Worm (Caenorhabditis elegans): Measurements from ENCODE around the gene sec-16A.2.

ce11 chrX:8284003-8284402 lies 3.0 kb upstream of the sec-16A.2 start:
- TF ChIP-seq mab-5 (tag; optimal IDR thresholded peaks at IDR 0.05), result no peak
- no peak for TF ChIP-seq unc-62 (GFP tag; optimal IDR thresholded peaks at IDR 0.05)
- no peak for TF ChIP-seq elt-1 (tag; optimal IDR thresholded peaks at IDR 0.05; ENCODE audit: borderline replicate concordance, insufficient read depth)
- TF ChIP-seq unc-39 (tag; optimal IDR thresholded peaks at IDR 0.05), result no peak
- no peak for TF ChIP-seq ztf-11 (tag; optimal IDR thresholded peaks at IDR 0.05)
- no peak for TF ChIP-seq tbx-8 (GFP tag; optimal IDR thresholded peaks at IDR 0.05)
- no peak for TF ChIP-seq nhr-237 (tag; optimal IDR thresholded peaks at IDR 0.05)
- TF ChIP-seq mep-1 (tag; optimal IDR thresholded peaks at IDR 0.05), result no peak
- TF ChIP-seq blmp-1 (tag; optimal IDR thresholded peaks at IDR 0.05), result no peak
- no peak for TF ChIP-seq ceh-43 (GFP tag; optimal IDR thresholded peaks at IDR 0.05)
- TF ChIP-seq nhr-76 (tag; optimal IDR thresholded peaks at IDR 0.05), result no peak
- no peak for TF ChIP-seq cnd-1 (tag; optimal IDR thresholded peaks at IDR 0.05)
- TF ChIP-seq sptf-1 (tag; optimal IDR thresholded peaks at IDR 0.05), result no peak
- no peak for TF ChIP-seq bed-3 (GFP tag; optimal IDR thresholded peaks at IDR 0.05)
